Worm (Caenorhabditis elegans) whole organism, late embryonic: ENCODE measurements around the gene srt-14.
"Not testable (repeated sequence)": the region's sequence is repeated elsewhere in the genome, so short reads cannot be mapped to it uniquely, and the experiment has no call there.

Experiments used
- fkh-10 ChIP-seq: fragments of 150-350 bp; optimal IDR thresholded peaks from 2 replicates; lab custom pipeline; 2014; ENCODE audit warnings: missing biosample characterization, missing genetic modification reagents, missing genetic modification characterization
- hlh-30 ChIP-seq: sonication (generic microtip); optimal IDR thresholded peaks from 2 replicates; lab custom pipeline; 2017; ENCODE audit warnings: antibody characterized with exemption, missing genetic modification characterization, missing compliant biosample characterization; ENCODE audit not compliant: insufficient read depth
- pqm-1 ChIP-seq: sonication (generic microtip); optimal IDR thresholded peaks from 2 replicates; lab custom pipeline; 2016; ENCODE audit warnings: missing genetic modification characterization, missing compliant biosample characterization

DNA sequence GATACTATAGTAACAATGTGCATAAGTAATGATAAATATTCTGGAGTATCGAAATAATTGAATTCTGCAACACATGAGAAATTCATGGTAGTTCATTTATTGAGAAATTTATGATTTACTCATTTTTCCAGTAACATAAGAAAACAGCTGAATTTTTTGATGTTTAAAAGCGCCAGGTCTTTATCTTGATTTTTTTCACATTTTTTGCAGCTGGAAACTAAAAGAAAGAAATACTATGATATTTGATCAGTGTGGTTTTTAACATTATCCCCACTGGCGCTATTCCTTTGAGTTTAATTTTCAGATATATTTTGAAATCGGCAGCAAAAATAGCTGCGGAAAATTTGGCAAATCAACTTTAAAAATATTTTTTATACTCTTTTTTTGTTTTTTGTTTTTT, 37.1 kb upstream of the srt-14 start, which contains the start of gene srh-194:
- not testable (repeated sequence) for TF ChIP-seq hlh-30 (tag; lab: Kevin White, UChicago); pqm-1 (tag; lab: Kevin White, UChicago); fkh-10 (GFP tag; lab: Kevin White, UChicago)
